Fruit fly (Drosophila melanogaster): ENCODE results near the gene Ssl1.

- TF ChIP-seq achi (GFP tag; optimal IDR thresholded peaks at IDR 0.05) (no peak), dsx (GFP tag; optimal IDR thresholded peaks at IDR 0.05; ENCODE audit: poor library complexity, severe bottlenecking) (no peak), CG6854 (GFP tag; optimal IDR thresholded peaks at IDR 0.05) (no peak), Blimp-1 (GFP tag; optimal IDR thresholded peaks at IDR 0.05) (no peak), CG31627 (GFP tag; optimal IDR thresholded peaks at IDR 0.05) (no peak), CG16779 (tag; optimal IDR thresholded peaks at IDR 0.05) (no peak)
These were observed 8.5 kb upstream of the Ssl1 start for dm6 chr3L:22870378-22870777.

Measured in whole organism, prepupa.